Fruit fly (Drosophila melanogaster) whole organism, embryonic: ENCODE results near the gene CG5687.

Experiments used
- Aef1 ChIP-seq: fragments of 200-800 bp; sonication (Bioruptor generic); IDR thresholded peaks from 3 replicates; pipeline ENCODE4 v1.3.6; 2022; ENCODE audit warnings: missing biosample characterization, missing genetic modification characterization
- Atf3 ChIP-seq: fragments of 200-800 bp; sonication (Bioruptor generic); optimal IDR thresholded peaks from 3 replicates; lab custom pipeline; 2016; ENCODE audit warnings: missing biosample characterization, missing genetic modification characterization
- Bgb ChIP-seq: fragments of 200-800 bp; sonication (Bioruptor generic); IDR thresholded peaks from 2 replicates; pipeline ENCODE4 v1.3.6; 2022; ENCODE audit warnings: missing biosample characterization, missing genetic modification characterization; ENCODE audit not compliant: partially characterized antibody
- CG10565 ChIP-seq: fragments of 200-800 bp; sonication (Bioruptor generic); optimal IDR thresholded peaks from 3 replicates; lab custom pipeline; 2016; ENCODE audit warnings: missing biosample characterization, mild to moderate bottlenecking, missing genetic modification characterization
- CG11560 ChIP-seq: fragments of 200-800 bp; sonication (Bioruptor generic); IDR thresholded peaks from 3 replicates; pipeline ENCODE4 v1.3.6; 2022; ENCODE audit warnings: missing biosample characterization, missing genetic modification characterization
- CG1233 ChIP-seq: fragments of 200-800 bp; sonication (Bioruptor generic); optimal IDR thresholded peaks from 4 replicates; lab custom pipeline; 2018; ENCODE audit warnings: missing biosample characterization, mild to moderate bottlenecking, missing genetic modification characterization
- CG12744 ChIP-seq: fragments of 200-800 bp; sonication (Bioruptor generic); optimal IDR thresholded peaks from 2 replicates; lab custom pipeline; 2016; ENCODE audit warnings: missing biosample characterization, missing genetic modification characterization
- CG14050 ChIP-seq: fragments of 200-800 bp; sonication (Bioruptor generic); IDR thresholded peaks from 3 replicates; pipeline ENCODE4 v1.3.6; 2022; ENCODE audit warnings: missing biosample characterization, missing genetic modification characterization
- CG14667 ChIP-seq: fragments of 200-800 bp; sonication (Bioruptor generic); IDR thresholded peaks from 2 replicates; pipeline ENCODE4 v1.3.6; 2022; ENCODE audit warnings: missing biosample characterization, missing genetic modification characterization
- CG1602 ChIP-seq: fragments of 200-800 bp; sonication (Bioruptor generic); optimal IDR thresholded peaks from 3 replicates; lab custom pipeline; 2016; ENCODE audit warnings: missing biosample characterization, missing genetic modification characterization
- CG18599 ChIP-seq: fragments of 200-800 bp; sonication (Bioruptor generic); optimal IDR thresholded peaks from 3 replicates; lab custom pipeline; 2017; ENCODE audit warnings: missing biosample characterization, missing genetic modification characterization, mild to moderate bottlenecking, moderate library complexity, missing genetic modification reagents
- CG2202 ChIP-seq: fragments of 200-800 bp; sonication (Bioruptor generic); optimal IDR thresholded peaks from 2 replicates; lab custom pipeline; 2018; ENCODE audit warnings: missing biosample characterization, mild to moderate bottlenecking, missing genetic modification characterization
- CG30431 ChIP-seq: fragments of 200-800 bp; sonication (Bioruptor generic); optimal IDR thresholded peaks from 2 replicates; lab custom pipeline; 2017; ENCODE audit warnings: missing biosample characterization, missing genetic modification characterization
- CG34224 ChIP-seq: fragments of 200-800 bp; sonication (Bioruptor generic); IDR thresholded peaks from 3 replicates; pipeline ENCODE4 v1.3.6; 2022; ENCODE audit warnings: missing biosample characterization, missing genetic modification characterization; ENCODE audit not compliant: partially characterized antibody
- CG4282 ChIP-seq: fragments of 200-800 bp; sonication (Bioruptor generic); optimal IDR thresholded peaks from 2 replicates; lab custom pipeline; 2016; ENCODE audit warnings: missing biosample characterization, missing genetic modification characterization
- CG4617 ChIP-seq: fragments of 200-800 bp; sonication (Bioruptor generic); optimal IDR thresholded peaks from 3 replicates; lab custom pipeline; 2016; ENCODE audit warnings: missing biosample characterization, missing genetic modification characterization, borderline replicate concordance
- CG4707 ChIP-seq: fragments of 200-800 bp; sonication (Bioruptor generic); optimal IDR thresholded peaks from 2 replicates; lab custom pipeline; 2018; ENCODE audit warnings: missing biosample characterization, mild to moderate bottlenecking, missing genetic modification characterization, moderate library complexity
- CG5180 ChIP-seq: fragments of 200-800 bp; sonication (Bioruptor generic); optimal IDR thresholded peaks from 3 replicates; lab custom pipeline; 2017; ENCODE audit warnings: missing biosample characterization, missing genetic modification characterization, mild to moderate bottlenecking, moderate library complexity, missing genetic modification reagents
- CG5245 ChIP-seq: fragments of 200-800 bp; sonication (Bioruptor generic); optimal IDR thresholded peaks from 3 replicates; lab custom pipeline; 2016; ENCODE audit warnings: missing biosample characterization, missing genetic modification characterization
- CG6175 ChIP-seq: fragments of 200-800 bp; sonication (Bioruptor generic); IDR thresholded peaks from 3 replicates; pipeline ENCODE4 v1.3.6; 2022; ENCODE audit warnings: missing biosample characterization, missing genetic modification characterization
- CG9609 ChIP-seq: fragments of 200-800 bp; sonication (Bioruptor generic); optimal IDR thresholded peaks from 3 replicates; lab custom pipeline; 2016; ENCODE audit warnings: missing biosample characterization, missing genetic modification characterization
- CTCF ChIP-seq: fragments of 200-800 bp; sonication (Bioruptor generic); optimal IDR thresholded peaks from 2 replicates; lab custom pipeline; 2017; ENCODE audit warnings: missing biosample characterization, mild to moderate bottlenecking, missing genetic modification characterization, moderate library complexity
- Dbx ChIP-seq: fragments of 200-800 bp; sonication (Bioruptor generic); IDR thresholded peaks from 3 replicates; pipeline ENCODE4 v1.3.6; 2022; ENCODE audit warnings: missing biosample characterization, missing genetic modification characterization
- Dp ChIP-seq: fragments of 200-800 bp; sonication (Bioruptor generic); optimal IDR thresholded peaks from 2 replicates; lab custom pipeline; 2018; ENCODE audit warnings: missing biosample characterization, mild to moderate bottlenecking, missing genetic modification characterization, moderate library complexity
- E2f1 ChIP-seq: fragments of 200-800 bp; sonication (Bioruptor generic); IDR thresholded peaks from 2 replicates; pipeline ENCODE4 v1.3.6; 2022; ENCODE audit warnings: missing biosample characterization, missing genetic modification characterization
- ERR ChIP-seq: fragments of 200-800 bp; sonication (Bioruptor generic); optimal IDR thresholded peaks from 2 replicates; lab custom pipeline; 2016; ENCODE audit warnings: missing biosample characterization, missing genetic modification characterization
- Eip74EF ChIP-seq, 2 experiments: fragments of 200-800 bp in 1 of 2; fragments of >200 bp in 1 of 2; sonication (Bioruptor generic) in 1 of 2; optimal IDR thresholded peaks; 2 replicates each; lab custom pipeline; 2017 to 2019; ENCODE audit warnings: missing biosample characterization in 2 of 2, missing genetic modification characterization in 2 of 2, mild to moderate bottlenecking in 1 of 2, moderate library complexity in 1 of 2
- HLH4C ChIP-seq: fragments of 200-800 bp; sonication (Bioruptor generic); IDR thresholded peaks from 3 replicates; pipeline ENCODE4 v1.3.6; 2022; ENCODE audit warnings: missing biosample characterization, missing genetic modification characterization; ENCODE audit not compliant: partially characterized antibody
- HmgD ChIP-seq: fragments of 200-800 bp; sonication (Bioruptor generic); optimal IDR thresholded peaks from 3 replicates; lab custom pipeline; 2016; ENCODE audit warnings: missing biosample characterization, missing genetic modification characterization
- Med ChIP-seq: fragments of 200-800 bp; sonication (Bioruptor generic); peaks from one replicate; lab custom pipeline; 2016; ENCODE audit warnings: missing biosample characterization, missing genetic modification characterization, mild to moderate bottlenecking, inconsistent platforms, moderate library complexity
- Optix ChIP-seq: fragments of 200-800 bp; sonication (Bioruptor generic); IDR thresholded peaks from 3 replicates; pipeline ENCODE4 v1.3.6; 2022; ENCODE audit warnings: missing biosample characterization, missing genetic modification characterization
- Rfx ChIP-seq: fragments of 200-800 bp; sonication (Bioruptor generic); IDR thresholded peaks from 2 replicates; pipeline ENCODE4 v1.3.6; 2022; ENCODE audit warnings: missing biosample characterization, missing genetic modification characterization
- Usf ChIP-seq: fragments of 200-800 bp; sonication (Bioruptor generic); optimal IDR thresholded peaks from 2 replicates; lab custom pipeline; 2017; ENCODE audit warnings: missing genotype, missing biosample characterization, missing genetic modification characterization
- bbx ChIP-seq: fragments of 200-800 bp; sonication (Bioruptor generic); IDR thresholded peaks from 2 replicates; pipeline ENCODE4 v1.3.6; 2022; ENCODE audit warnings: missing biosample characterization, missing genetic modification characterization; ENCODE audit not compliant: partially characterized antibody
- bsh ChIP-seq, 2 experiments: fragments of 200-800 bp; sonication (Bioruptor generic); optimal IDR thresholded peaks; 2 replicates each; lab custom pipeline; 2017 to 2018; ENCODE audit warnings: mild to moderate bottlenecking in 2 of 2, missing biosample characterization in 2 of 2, missing genetic modification characterization in 2 of 2, moderate library complexity in 1 of 2
- chif ChIP-seq, 2 experiments: fragments of 200-800 bp; sonication (Bioruptor generic); optimal IDR thresholded peaks; 3 replicates each; lab custom pipeline; 2016; ENCODE audit warnings: missing biosample characterization in 2 of 2, missing genetic modification characterization in 2 of 2
- dysf ChIP-seq: fragments of 200-800 bp; sonication (Bioruptor generic); IDR thresholded peaks from 3 replicates; pipeline ENCODE4 v1.3.6; 2022; ENCODE audit warnings: missing biosample characterization, missing genetic modification characterization
- esg ChIP-seq: fragments of 200-800 bp; sonication (Bioruptor generic); conservative IDR thresholded peaks from 2 replicates; pipeline ENCODE4 v1.3.6; 2022; ENCODE audit warnings: missing biosample characterization, missing genetic modification characterization
- eve ChIP-seq, 2 experiments: fragments of >200 bp; optimal IDR thresholded peaks; 2 replicates each; lab custom pipeline; 2017; ENCODE audit warnings: missing biosample characterization in 2 of 2, missing genetic modification characterization in 2 of 2
- exex ChIP-seq: fragments of 200-800 bp; sonication (Bioruptor generic); optimal IDR thresholded peaks from 4 replicates; lab custom pipeline; 2018; ENCODE audit warnings: missing biosample characterization, mild to moderate bottlenecking, missing genetic modification characterization, moderate library complexity
- eyg ChIP-seq: fragments of 200-800 bp; sonication (Bioruptor generic); optimal IDR thresholded peaks from 3 replicates; lab custom pipeline; 2016; ENCODE audit warnings: missing biosample characterization, missing genetic modification characterization
- ftz-f1 ChIP-seq: fragments of 200-800 bp; sonication (Bioruptor generic); optimal IDR thresholded peaks from 2 replicates; lab custom pipeline; 2016; ENCODE audit warnings: missing biosample characterization, missing genetic modification characterization
- gro ChIP-seq: fragments of 200-800 bp; sonication (Bioruptor generic); optimal IDR thresholded peaks from 2 replicates; lab custom pipeline; 2016; ENCODE audit warnings: missing biosample characterization, missing genetic modification characterization
- ham ChIP-seq: fragments of 200-800 bp; sonication (Bioruptor generic); IDR thresholded peaks from 2 replicates; pipeline ENCODE4 v1.3.6; 2022; ENCODE audit warnings: missing biosample characterization, missing genetic modification characterization
- kni ChIP-seq: fragments of 200-800 bp; sonication (Bioruptor generic); optimal IDR thresholded peaks from 3 replicates; lab custom pipeline; 2017; ENCODE audit warnings: mild to moderate bottlenecking, missing biosample characterization, missing genetic modification reagents, missing genetic modification characterization
- knrl ChIP-seq: fragments of 200-800 bp; sonication (Bioruptor generic); IDR thresholded peaks from 3 replicates; pipeline ENCODE4 v1.3.6; 2022; ENCODE audit warnings: missing biosample characterization, missing genetic modification characterization; ENCODE audit not compliant: partially characterized antibody
- rib ChIP-seq: fragments of 200-800 bp; sonication (Bioruptor generic); IDR thresholded peaks from 2 replicates; pipeline ENCODE4 v1.3.6; 2022; ENCODE audit warnings: missing biosample characterization, missing genetic modification characterization
- toy ChIP-seq: fragments of 200-800 bp; sonication (Bioruptor generic); IDR thresholded peaks from 2 replicates; pipeline ENCODE4 v1.3.6; 2022; ENCODE audit warnings: missing biosample characterization, missing genetic modification characterization
- trh ChIP-seq: fragments of 200-800 bp; sonication (Bioruptor generic); optimal IDR thresholded peaks from 2 replicates; lab custom pipeline; 2016; ENCODE audit warnings: missing biosample characterization, missing genetic modification characterization
- zen ChIP-seq: fragments of 200-800 bp; sonication (Bioruptor generic); optimal IDR thresholded peaks from 3 replicates; lab custom pipeline; 2018; ENCODE audit warnings: missing biosample characterization, mild to moderate bottlenecking, missing genetic modification characterization, moderate library complexity
- zfh1 ChIP-seq: fragments of 200-800 bp; sonication (Bioruptor generic); IDR thresholded peaks from 3 replicates; pipeline ENCODE4 v1.3.6; 2022; ENCODE audit warnings: missing biosample characterization, missing genetic modification characterization

Gene CG5687

dm6 chr3L:1976760-1977159 lies 37.9 kb upstream of the CG5687 start (continued):
- TF ChIP-seq CG4707 (GFP tag; lab: Kevin White, UChicago) = no peak
- no peak for TF ChIP-seq rib (GFP tag; lab: Robert Waterston, UW)
- no peak for TF ChIP-seq CG14050
- TF ChIP-seq CG4617 (GFP tag; lab: Kevin White, UChicago) = no peak
- no peak for TF ChIP-seq Usf
- no peak for TF ChIP-seq ftz-f1
- TF ChIP-seq CG11560 = 0 out of 3 replicates have a peak, but pooled peaks have one; percentile 16
- TF ChIP-seq Eip74EF (GFP tag; optimal IDR thresholded peaks at IDR 0.05; lab: Kevin White, UChicago) = no peak
- TF ChIP-seq CG1233 (GFP tag; lab: Kevin White, UChicago) = peak; percentile 23
- TF ChIP-seq zfh1 (GFP tag; lab: Robert Waterston, UW) = no peak
- no peak for TF ChIP-seq ERR (GFP tag; lab: Kevin White, UChicago)
- peak; percentile 67 for TF ChIP-seq CG18599 (GFP tag; lab: Kevin White, UChicago)
- no peak for TF ChIP-seq CG14667 (GFP tag; lab: Robert Waterston, UW)
- TF ChIP-seq Aef1 (GFP tag; lab: Robert Waterston, UW) = no peak
- TF ChIP-seq gro (GFP tag; lab: Kevin White, UChicago) = no peak
- TF ChIP-seq knrl (GFP tag; lab: Robert Waterston, UW) = no peak
- TF ChIP-seq chif (GFP tag; optimal IDR thresholded peaks at IDR 0.05; lab: Kevin White, UChicago) = peak in 1 of 2 experiments; percentile 5
- no peak for TF ChIP-seq CG30431 (GFP tag; lab: Kevin White, UChicago)
- no peak for TF ChIP-seq HmgD (GFP tag; lab: Kevin White, UChicago)
- no peak for TF ChIP-seq CG2202
- TF ChIP-seq Optix = 0 out of 3 replicates have a peak, but pooled peaks have one; percentile 13
- TF ChIP-seq zen (tag; lab: Kevin White, UChicago) = no peak
- no peak for TF ChIP-seq CG9609 (GFP tag; lab: Kevin White, UChicago)
- TF ChIP-seq exex = no peak
- TF ChIP-seq CG10565 (GFP tag; lab: Kevin White, UChicago) = no peak
- TF ChIP-seq eve (GFP tag; optimal IDR thresholded peaks at IDR 0.05; lab: Kevin White, UChicago) = no peak
- no peak for TF ChIP-seq Atf3 (GFP tag; lab: Kevin White, UChicago)
- TF ChIP-seq CG1602 (GFP tag; lab: Kevin White, UChicago) = no peak
- TF ChIP-seq CG4282 (GFP tag; lab: Kevin White, UChicago) = no peak
- no peak for TF ChIP-seq Dp
- TF ChIP-seq bsh (GFP tag; optimal IDR thresholded peaks at IDR 0.05; lab: Kevin White, UChicago) = no peak
- no peak for TF ChIP-seq ham (GFP tag; lab: Robert Waterston, UW)

- TF ChIP-seq trh (GFP tag; lab: Kevin White, UChicago) (no peak), CG6175 (GFP tag; lab: Robert Waterston, UW) (no peak), Med (GFP tag; lab: Kevin White, UChicago) (peak; percentile 63), eve (GFP tag; optimal IDR thresholded peaks at IDR 0.05; lab: Kevin White, UChicago) (no peak), CG14050 (no peak), CG5180 (GFP tag; lab: Kevin White, UChicago) (peak; percentile 79), HLH4C (GFP tag; lab: Robert Waterston, UW) (0 out of 3 replicates have a peak, but pooled peaks have one; percentile 3), toy (GFP tag; lab: Robert Waterston, UW) (no peak), kni (GFP tag; lab: Kevin White, UChicago) (no peak), eyg (GFP tag; lab: Kevin White, UChicago) (no peak), bbx (GFP tag; lab: Robert Waterston, UW) (peak; percentile 33; the same call in 1 of the 2 replicates), Rfx (GFP tag; lab: Robert Waterston, UW) (no peak), Bgb (GFP tag; lab: Robert Waterston, UW) (peak; percentile 81), CG5245 (GFP tag; lab: Kevin White, UChicago) (no peak), esg (GFP tag; lab: Robert Waterston, UW) (no peak), Dbx (0 out of 3 replicates have a peak, but pooled peaks have one; percentile 1), dysf (GFP tag; lab: Robert Waterston, UW) (no peak), E2f1 (GFP tag; lab: Robert Waterston, UW) (no peak), CG12744 (GFP tag; lab: Kevin White, UChicago) (no peak), CG34224 (GFP tag; lab: Robert Waterston, UW) (no peak), CTCF (GFP tag; lab: Kevin White, UChicago) (peak; percentile 78)
Observed at dm6 chr3L:1971103-1971742, 32.3 kb upstream of the CG5687 start, which contains the start of the genes CG11815 and acs. TSS of gene CG11815 (minus strand) at chr3L:1971200. TSS of gene acs (plus strand) at chr3L:1971638.
